Fruit fly (Drosophila melanogaster) whole organism, embryonic: ENCODE data around the gene Cyp313a1.

ENCODE experiments used
- Asciz ChIP-seq: fragments of 200-800 bp; sonication (Bioruptor generic); optimal IDR thresholded peaks from 2 replicates; lab custom pipeline; 2017; ENCODE audit warnings: missing biosample characterization, mild to moderate bottlenecking, missing genetic modification characterization, missing genetic modification reagents
- Atf6 ChIP-seq: fragments of 200-800 bp; sonication (Bioruptor generic); IDR thresholded peaks from 2 replicates; pipeline ENCODE4 v1.3.6; 2022; ENCODE audit warnings: missing biosample characterization, missing genetic modification characterization
- BtbVII ChIP-seq: fragments of 200-800 bp; sonication (Bioruptor generic); optimal IDR thresholded peaks from 3 replicates; lab custom pipeline; 2017; ENCODE audit warnings: missing biosample characterization, mild to moderate bottlenecking, missing genetic modification characterization
- CG10543 ChIP-seq: fragments of 200-800 bp; sonication (Bioruptor generic); optimal IDR thresholded peaks from 3 replicates; lab custom pipeline; 2017; ENCODE audit warnings: missing biosample characterization, mild to moderate bottlenecking, missing genetic modification characterization, moderate library complexity
- CG12071 ChIP-seq: fragments of 200-800 bp; sonication (Bioruptor generic); optimal IDR thresholded peaks from 3 replicates; lab custom pipeline; 2018; ENCODE audit warnings: missing biosample characterization, mild to moderate bottlenecking, missing genetic modification characterization
- CG13894 ChIP-seq: fragments of 200-800 bp; sonication (Bioruptor generic); optimal IDR thresholded peaks from 3 replicates; lab custom pipeline; 2018; ENCODE audit warnings: missing biosample characterization, mild to moderate bottlenecking, missing genetic modification characterization, moderate library complexity
- CG17568 ChIP-seq: fragments of 200-800 bp; sonication (Bioruptor generic); optimal IDR thresholded peaks from 2 replicates; lab custom pipeline; 2018; ENCODE audit warnings: missing biosample characterization, mild to moderate bottlenecking, missing genetic modification characterization, moderate library complexity
- CG18011 ChIP-seq: fragments of 200-800 bp; sonication (Bioruptor generic); optimal IDR thresholded peaks from 2 replicates; lab custom pipeline; 2017; ENCODE audit warnings: missing biosample characterization, missing genetic modification characterization, mild to moderate bottlenecking, moderate library complexity, missing genotype
- CG2120 ChIP-seq: fragments of 200-800 bp; sonication (Bioruptor generic); optimal IDR thresholded peaks from 3 replicates; lab custom pipeline; 2016; ENCODE audit warnings: missing biosample characterization, missing genetic modification characterization
- CG2678 ChIP-seq: fragments of 200-800 bp; sonication (Bioruptor generic); optimal IDR thresholded peaks from 3 replicates; lab custom pipeline; 2019; ENCODE audit warnings: missing biosample characterization, mild to moderate bottlenecking, missing genetic modification characterization, moderate library complexity
- CG32772 ChIP-seq: fragments of 200-800 bp; sonication (Bioruptor generic); IDR thresholded peaks from 2 replicates; pipeline ENCODE4 v1.3.6; 2022; ENCODE audit warnings: missing biosample characterization, missing genetic modification characterization
- CG34224 ChIP-seq: fragments of 200-800 bp; sonication (Bioruptor generic); IDR thresholded peaks from 3 replicates; pipeline ENCODE4 v1.3.6; 2022; ENCODE audit warnings: missing biosample characterization, missing genetic modification characterization; ENCODE audit not compliant: partially characterized antibody
- CG34376 ChIP-seq: fragments of 200-800 bp; sonication (Bioruptor generic); optimal IDR thresholded peaks from 2 replicates; lab custom pipeline; 2018; ENCODE audit warnings: missing biosample characterization, mild to moderate bottlenecking, missing genetic modification characterization
- CG6813 ChIP-seq: fragments of 200-800 bp; sonication (Bioruptor generic); optimal IDR thresholded peaks from 2 replicates; lab custom pipeline; 2017; ENCODE audit warnings: missing biosample characterization, missing genetic modification characterization, mild to moderate bottlenecking, moderate library complexity, missing genetic modification reagents
- CG9727 ChIP-seq: fragments of 200-800 bp; sonication (Bioruptor generic); optimal IDR thresholded peaks from 3 replicates; lab custom pipeline; 2017; ENCODE audit warnings: missing biosample characterization, mild to moderate bottlenecking, missing genetic modification characterization
- CG9817 ChIP-seq: fragments of 200-800 bp; sonication (Bioruptor generic); optimal IDR thresholded peaks from 2 replicates; lab custom pipeline; 2018; ENCODE audit warnings: missing biosample characterization, mild to moderate bottlenecking, missing genetic modification characterization, moderate library complexity
- Dfd ChIP-seq, 2 experiments: fragments of >200 bp; optimal IDR thresholded peaks; 2 replicates each; lab custom pipeline; 2017; ENCODE audit warnings: missing biosample characterization in 2 of 2, missing genetic modification characterization in 2 of 2
- Fer1 ChIP-seq: fragments of 200-800 bp; sonication (Bioruptor generic); optimal IDR thresholded peaks from 2 replicates; lab custom pipeline; 2017; ENCODE audit warnings: missing biosample characterization, mild to moderate bottlenecking, missing genetic modification characterization
- Fer3 ChIP-seq: fragments of 200-800 bp; sonication (Bioruptor generic); optimal IDR thresholded peaks from 2 replicates; lab custom pipeline; 2018; ENCODE audit warnings: missing biosample characterization, mild to moderate bottlenecking, missing genetic modification characterization, moderate library complexity
- HLH54F ChIP-seq: fragments of 200-800 bp; sonication (Bioruptor generic); optimal IDR thresholded peaks from 3 replicates; lab custom pipeline; 2016; ENCODE audit warnings: missing biosample characterization, missing genetic modification characterization
- Hand ChIP-seq: fragments of 200-800 bp; sonication (Bioruptor generic); optimal IDR thresholded peaks from 2 replicates; lab custom pipeline; 2017; ENCODE audit warnings: mild to moderate bottlenecking, missing biosample characterization, missing genetic modification reagents, missing genetic modification characterization
- Hey ChIP-seq: fragments of 200-800 bp; sonication (Bioruptor generic); optimal IDR thresholded peaks from 3 replicates; lab custom pipeline; 2018; ENCODE audit warnings: missing biosample characterization, mild to moderate bottlenecking, missing genetic modification characterization
- Hmr ChIP-seq: fragments of 200-800 bp; sonication (Bioruptor generic); optimal IDR thresholded peaks from 3 replicates; lab custom pipeline; 2017; ENCODE audit warnings: mild to moderate bottlenecking, missing biosample characterization, missing genetic modification reagents, missing genetic modification characterization
- MBD-R2 ChIP-seq: fragments of 200-800 bp; sonication (Bioruptor generic); IDR thresholded peaks from 2 replicates; pipeline ENCODE4 v1.3.6; 2022; ENCODE audit warnings: missing biosample characterization, missing genetic modification characterization
- Mrtf ChIP-seq: fragments of 200-800 bp; sonication (Bioruptor generic); IDR thresholded peaks from 3 replicates; pipeline ENCODE4 v1.3.6; 2022; ENCODE audit warnings: missing biosample characterization, missing genetic modification characterization
- NC2β ChIP-seq: fragments of 200-800 bp; sonication (Bioruptor generic); optimal IDR thresholded peaks from 2 replicates; lab custom pipeline; 2016; ENCODE audit warnings: missing biosample characterization, missing genetic modification characterization
- Oli ChIP-seq: fragments of 200-800 bp; sonication (Bioruptor generic); optimal IDR thresholded peaks from 2 replicates; lab custom pipeline; 2018; ENCODE audit warnings: missing biosample characterization, mild to moderate bottlenecking, missing genetic modification characterization, moderate library complexity
- PHDP ChIP-seq: fragments of 200-800 bp; sonication (Bioruptor generic); optimal IDR thresholded peaks from 3 replicates; lab custom pipeline; 2018; ENCODE audit warnings: missing biosample characterization, mild to moderate bottlenecking, missing genetic modification characterization, moderate library complexity
- Pdp1 ChIP-seq, 2 experiments: fragments of 200-800 bp; sonication (Bioruptor generic); optimal IDR thresholded peaks; 3 replicates each; lab custom pipeline; 2016; ENCODE audit warnings: missing biosample characterization in 2 of 2, missing genetic modification characterization in 2 of 2, mild to moderate bottlenecking in 1 of 2, moderate library complexity in 1 of 2
- Side ChIP-seq: fragments of 200-800 bp; sonication (Bioruptor generic); optimal IDR thresholded peaks from 2 replicates; lab custom pipeline; 2016; ENCODE audit warnings: missing biosample characterization, missing genetic modification characterization
- ato ChIP-seq: fragments of 200-800 bp; sonication (Bioruptor generic); IDR thresholded peaks from 2 replicates; pipeline ENCODE4 v1.3.6; 2022; ENCODE audit warnings: missing biosample characterization, missing genetic modification characterization; ENCODE audit not compliant: partially characterized antibody
- caup ChIP-seq: fragments of 200-800 bp; sonication (Bioruptor generic); optimal IDR thresholded peaks from 3 replicates; lab custom pipeline; 2017; ENCODE audit warnings: missing biosample characterization, mild to moderate bottlenecking, missing genetic modification characterization, moderate library complexity; ENCODE audit not compliant: severe bottlenecking
- cg ChIP-seq: fragments of 200-800 bp; sonication (Bioruptor generic); optimal IDR thresholded peaks from 3 replicates; lab custom pipeline; 2019; ENCODE audit warnings: missing biosample characterization, mild to moderate bottlenecking, missing genetic modification characterization, moderate library complexity
- chm ChIP-seq: fragments of 200-800 bp; sonication (Bioruptor generic); IDR thresholded peaks from 2 replicates; pipeline ENCODE4 v1.3.6; 2022; ENCODE audit warnings: missing biosample characterization, missing genetic modification characterization
- dati ChIP-seq: fragments of 200-800 bp; sonication (Bioruptor generic); IDR thresholded peaks from 2 replicates; pipeline ENCODE4 v1.3.6; 2022; ENCODE audit warnings: missing biosample characterization, missing genetic modification characterization
- dm ChIP-seq: fragments of 200-800 bp; sonication (Bioruptor generic); optimal IDR thresholded peaks from 3 replicates; lab custom pipeline; 2016; ENCODE audit warnings: missing biosample characterization, missing genetic modification characterization
- eyg ChIP-seq: fragments of 200-800 bp; sonication (Bioruptor generic); optimal IDR thresholded peaks from 3 replicates; lab custom pipeline; 2016; ENCODE audit warnings: missing biosample characterization, missing genetic modification characterization
- inv ChIP-seq: fragments of 200-800 bp; sonication (Bioruptor generic); IDR thresholded peaks from 2 replicates; pipeline ENCODE4 v1.3.6; 2022; ENCODE audit warnings: missing biosample characterization, missing genetic modification characterization; ENCODE audit not compliant: partially characterized antibody
- lmd ChIP-seq: fragments of 200-800 bp; sonication (Bioruptor generic); IDR thresholded peaks from 2 replicates; pipeline ENCODE4 v1.3.6; 2022; ENCODE audit warnings: missing biosample characterization, missing genetic modification characterization
- mld ChIP-seq: fragments of 200-800 bp; sonication (Bioruptor generic); IDR thresholded peaks from 3 replicates; pipeline ENCODE4 v1.3.6; 2022; ENCODE audit warnings: missing biosample characterization, missing genetic modification characterization; ENCODE audit not compliant: partially characterized antibody
- repo ChIP-seq: fragments of 200-800 bp; sonication (Bioruptor generic); optimal IDR thresholded peaks from 2 replicates; lab custom pipeline; 2016; ENCODE audit warnings: missing biosample characterization, missing genetic modification characterization
- schlank ChIP-seq: fragments of 200-800 bp; sonication (Bioruptor generic); optimal IDR thresholded peaks from 2 replicates; lab custom pipeline; 2018; ENCODE audit warnings: missing biosample characterization, mild to moderate bottlenecking, missing genetic modification characterization
- sob ChIP-seq: fragments of 200-800 bp; sonication (Bioruptor generic); IDR thresholded peaks from 2 replicates; pipeline ENCODE4 v1.3.6; 2022; ENCODE audit warnings: missing biosample characterization, missing genetic modification characterization
- ttk ChIP-seq: fragments of 200-800 bp; sonication (Bioruptor generic); IDR thresholded peaks from 2 replicates; pipeline ENCODE4 v2.1.2; 2022; ENCODE audit warnings: missing biosample characterization, missing genetic modification characterization
- twi ChIP-seq: fragments of 200-800 bp; optimal IDR thresholded peaks from 2 replicates; lab custom pipeline; 2019; ENCODE audit warnings: missing biosample characterization, mild to moderate bottlenecking, missing genetic modification characterization, moderate library complexity
- z ChIP-seq: fragments of 200-800 bp; sonication (Bioruptor generic); IDR thresholded peaks from 3 replicates; pipeline ENCODE4 v1.3.6; 2022; ENCODE audit warnings: missing biosample characterization, missing genetic modification characterization

The Cyp313a1 gene

dm6 chr3R:14520749-14521148 is at the start of gene Cyp313a1:
TSS of gene Cyp313a1 (plus strand) at chr3R:14521049.
- no peak for TF ChIP-seq Asciz (GFP tag; lab: Kevin White, UChicago)
- no peak for TF ChIP-seq Pdp1 (GFP tag; optimal IDR thresholded peaks at IDR 0.05; lab: Kevin White, UChicago)
- TF ChIP-seq mld, result no peak
- TF ChIP-seq inv (GFP tag; lab: Robert Waterston, UW), result no peak
- no peak for TF ChIP-seq CG32772 (GFP tag; lab: Robert Waterston, UW)
- no peak for TF ChIP-seq Mrtf
- TF ChIP-seq repo, result no peak
- no peak for TF ChIP-seq Hand
- TF ChIP-seq Side (GFP tag; lab: Kevin White, UChicago), result no peak
- TF ChIP-seq HLH54F (GFP tag; lab: Kevin White, UChicago), result no peak
- no peak for TF ChIP-seq ttk (GFP tag; lab: Robert Waterston, UW)
- no peak for TF ChIP-seq Oli
- TF ChIP-seq chm (GFP tag; lab: Robert Waterston, UW), result no peak
- TF ChIP-seq ato (GFP tag; lab: Robert Waterston, UW), result no peak
- TF ChIP-seq, all 482 proteins: peak for 0

DNA sequence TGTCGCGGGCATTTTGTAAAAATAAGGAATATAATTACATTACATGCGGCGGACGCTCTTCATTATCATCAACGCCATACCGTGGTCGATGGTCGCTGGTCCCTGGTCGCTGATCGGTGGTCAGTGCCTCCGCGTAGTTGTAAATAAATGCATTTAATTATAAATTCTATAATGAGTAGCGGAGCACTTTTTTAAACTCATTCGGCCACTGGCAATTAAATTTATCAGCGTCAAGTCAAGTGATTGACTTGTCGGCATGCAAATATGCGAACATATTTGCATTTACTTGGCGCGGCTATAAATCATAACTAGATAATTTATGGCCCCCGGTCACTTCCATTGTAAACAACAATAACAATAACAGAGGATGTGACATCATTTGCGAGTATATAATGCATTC is 49.4 kb upstream of the Cyp313a1 start:
- TF ChIP-seq CG17568 (GFP tag; lab: Kevin White, UChicago) (no peak), CG34224 (no peak), Hey (tag; lab: Kevin White, UChicago) (no peak), CG18011 (no peak)
- TF ChIP-seq, all 482 proteins: peak for 0

DNA sequence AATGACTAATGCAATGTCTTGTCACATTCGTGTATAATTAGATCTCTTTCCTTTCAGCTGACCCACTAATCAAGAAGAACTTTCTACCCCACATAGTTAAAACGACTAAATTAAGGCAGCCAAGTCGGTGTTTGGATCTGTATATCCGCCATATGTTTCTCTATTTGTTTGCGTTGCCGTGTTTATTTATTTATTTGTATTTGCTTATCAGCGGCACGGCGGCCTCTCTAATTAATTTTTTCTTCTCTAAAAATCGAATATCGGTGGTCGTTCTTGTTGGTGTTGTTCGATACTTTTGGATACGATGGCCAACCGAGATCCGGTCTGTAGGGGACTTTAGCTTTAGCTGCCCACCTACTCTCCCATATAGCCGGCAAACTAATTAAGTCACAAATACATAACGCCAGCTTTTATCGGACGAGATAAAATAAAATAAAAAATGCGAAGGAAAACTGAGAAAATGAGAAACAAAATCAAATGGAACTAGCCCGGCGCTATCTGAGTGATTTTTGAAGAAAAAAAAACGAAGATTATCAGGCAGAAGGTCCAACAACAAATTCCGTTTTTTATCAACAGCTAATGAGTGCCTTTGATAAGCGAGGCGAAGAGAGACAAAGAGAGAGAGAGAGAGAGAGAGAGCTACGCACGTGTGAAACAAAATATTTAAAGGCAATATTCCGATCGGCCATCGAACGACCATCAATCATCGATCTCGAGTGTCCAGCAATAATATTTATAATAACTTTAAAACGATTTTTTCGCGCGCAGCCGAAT is 48.1 kb upstream of the Cyp313a1 start:
- peak; percentile 28 for TF ChIP-seq BtbVII (GFP tag; lab: Kevin White, UChicago)
- peak; percentile 20; the same call in 1 of the 2 replicates for TF ChIP-seq sob (GFP tag; lab: Robert Waterston, UW)
- peak; percentile 21 for TF ChIP-seq Fer3
- peak; percentile 28 for TF ChIP-seq twi
- no peak for TF ChIP-seq eyg (GFP tag; lab: Kevin White, UChicago)
- 0 out of 2 replicates have a peak, but pooled peaks have one; percentile 23 for TF ChIP-seq Atf6 (GFP tag; lab: Robert Waterston, UW)
- peak; percentile 13 for TF ChIP-seq CG13894 (tag; lab: Kevin White, UChicago)
- peak; percentile 43 for TF ChIP-seq CG6813 (GFP tag; lab: Kevin White, UChicago)
- peak; percentile 39 for TF ChIP-seq Fer1 (GFP tag; lab: Kevin White, UChicago)
- peak; percentile 0 for TF ChIP-seq cg (GFP tag; lab: Kevin White, UChicago)
- peak; percentile 13 for TF ChIP-seq CG2120
- peak; percentile 44 for TF ChIP-seq Hmr (GFP tag; lab: Kevin White, UChicago)
- peak; percentile 23 for TF ChIP-seq schlank (tag; lab: Kevin White, UChicago)
- TF ChIP-seq z, result peak; percentile 64; the same call in 2 of the 3 replicates
- no peak for TF ChIP-seq NC2β (GFP tag; lab: Kevin White, UChicago)
- TF ChIP-seq CG34376 (GFP tag; lab: Kevin White, UChicago), result peak; percentile 11
- no peak for TF ChIP-seq dm (GFP tag; lab: Kevin White, UChicago)
- no peak for TF ChIP-seq CG10543 (GFP tag; lab: Kevin White, UChicago)
- TF ChIP-seq caup (GFP tag; lab: Kevin White, UChicago), result peak; percentile 19
- TF ChIP-seq CG9817, result peak; percentile 16
- no peak for TF ChIP-seq Dfd (GFP tag; optimal IDR thresholded peaks at IDR 0.05; lab: Kevin White, UChicago)
- 0 out of 2 replicates have a peak, but pooled peaks have one; percentile 2 for TF ChIP-seq MBD-R2 (GFP tag; lab: Robert Waterston, UW)
- TF ChIP-seq CG12071 (GFP tag; lab: Kevin White, UChicago), result no peak
- no peak for TF ChIP-seq lmd
- TF ChIP-seq CG9727, result peak; percentile 10
- TF ChIP-seq CG2678 (tag; lab: Kevin White, UChicago), result peak; percentile 49
- TF ChIP-seq PHDP (tag; lab: Kevin White, UChicago), result peak; percentile 27
- no peak for TF ChIP-seq dati (GFP tag; lab: Robert Waterston, UW)
